Worm (Caenorhabditis elegans) whole organism, L4/young adult: Measurements from ENCODE around the gene C25E10.4.

ENCODE experiments used
- W03F9.2 ChIP-seq: fragments of 150-350 bp; optimal IDR thresholded peaks from 2 replicates; lab custom pipeline; 2014; ENCODE audit warnings: missing biosample characterization, missing genetic modification characterization
- dao-5 ChIP-seq: sonication (generic microtip); optimal IDR thresholded peaks from 2 replicates; lab custom pipeline; 2016; ENCODE audit warnings: missing genotype, missing genetic modification characterization, moderate library complexity, missing compliant biosample characterization
- him-1 ChIP-seq: sonication (generic microtip); optimal IDR thresholded peaks from 2 replicates; lab custom pipeline; 2016; ENCODE audit warnings: missing genotype, missing genetic modification reagents, missing genetic modification characterization, missing compliant biosample characterization

- TF ChIP-seq W03F9.2 = no peak
- no peak for TF ChIP-seq him-1
- no peak for TF ChIP-seq dao-5 (tag; lab: Kevin White, UChicago)
Observed at ce11 chrV:8984783-8985182, 48.6 kb upstream of the C25E10.4 start.
